Worm (Caenorhabditis elegans) whole organism, L1 larva: ENCODE results near the gene R01E6.7.

ENCODE experiments used
- dpl-1 ChIP-seq, 3 experiments: fragments of 150-350 bp in 2 of 3; sonication (generic microtip) in 1 of 3; optimal IDR thresholded peaks; 2 replicates each; lab custom pipeline; 2014 to 2017; ENCODE audit warnings: missing biosample characterization in 3 of 3, missing genetic modification characterization in 3 of 3, missing genetic modification reagents in 3 of 3
- sup-37 ChIP-seq: fragments of 200-800 bp; sonication (Bioruptor generic); optimal IDR thresholded peaks from 2 replicates; lab custom pipeline; 2018; ENCODE audit warnings: mild to moderate bottlenecking, missing genetic modification characterization, missing compliant biosample characterization
- unc-98 ChIP-seq: fragments of 200-800 bp; sonication (Bioruptor generic); IDR thresholded peaks from 2 replicates; pipeline ENCODE4 v1.3.6; 2022; ENCODE audit warnings: missing genetic modification characterization, missing compliant biosample characterization

DNA sequence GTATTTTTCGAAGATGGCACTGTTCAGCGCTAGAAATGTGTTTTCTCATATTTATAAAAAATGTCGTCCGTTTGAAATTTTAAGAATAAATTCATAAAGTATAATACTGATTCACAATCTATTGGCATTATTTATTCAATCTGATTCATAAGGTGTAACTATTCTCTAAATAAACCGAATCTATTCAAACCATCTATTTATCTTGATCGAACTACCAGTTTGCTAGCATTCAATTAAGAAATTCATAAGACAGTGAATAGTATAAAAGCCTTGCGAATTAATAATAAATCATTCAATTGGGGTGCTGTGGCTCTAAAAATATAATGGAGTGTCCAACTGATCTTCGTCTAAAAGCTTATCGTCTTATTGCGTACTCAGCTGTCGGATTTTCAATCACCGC is 21.4 kb upstream of the R01E6.7 start, which contains the start of gene col-44:
- TF ChIP-seq sup-37 (GFP tag; lab: Kevin White, UChicago) (no peak), dpl-1 (GFP tag; optimal IDR thresholded peaks at IDR 0.05; lab: Kevin White, UChicago) (no peak), unc-98 (GFP tag; lab: Robert Waterston, UW) (no peak)
